Fruit fly (Drosophila melanogaster): ENCODE measurements around the gene crq.
A peak's percentile ranks its signal among the peaks of the same experiment; 100 is the strongest.

The crq gene

DNA sequence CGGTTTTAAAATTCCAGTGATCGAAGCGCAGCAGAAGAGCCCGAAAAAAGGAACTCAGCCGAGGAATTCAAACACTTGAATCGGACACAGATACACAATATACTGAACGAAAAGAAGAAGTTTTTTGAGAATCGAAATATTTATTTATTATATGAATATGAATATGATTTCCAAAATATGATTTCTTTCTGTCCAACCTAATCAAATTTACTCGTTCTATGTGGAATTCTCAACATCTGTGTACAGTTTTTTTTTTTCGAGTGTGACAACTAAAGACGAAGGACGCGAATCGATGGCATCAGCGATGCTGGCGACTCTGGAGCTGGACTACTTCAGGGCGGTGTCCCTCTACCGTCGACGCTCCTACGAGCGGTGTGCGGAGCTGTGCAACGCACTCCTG is 29.7 kb downstream of the crq start (continued):
- peak; percentile 36 for TF ChIP-seq CG16779 (tag; optimal IDR thresholded peaks at IDR 0.05)
- TF ChIP-seq fd59A (GFP tag; optimal IDR thresholded peaks at IDR 0.05), result peak; percentile 13
- TF ChIP-seq CG6163 (GFP tag; IDR thresholded peaks at IDR 0.05), result peak; percentile 66; the same call in 2 of the 3 replicates
- TF ChIP-seq eg (GFP tag; IDR thresholded peaks at IDR 0.05), result no peak
- no peak for TF ChIP-seq dsx (GFP tag; optimal IDR thresholded peaks at IDR 0.05; ENCODE audit: poor library complexity, severe bottlenecking)
- TF ChIP-seq Lpt (GFP tag; optimal IDR thresholded peaks at IDR 0.05), result peak; percentile 34
- TF ChIP-seq CG6808 (GFP tag; optimal IDR thresholded peaks at IDR 0.05), result peak; percentile 5
- peak; percentile 68 for TF ChIP-seq CG6792 (GFP tag; optimal IDR thresholded peaks at IDR 0.05)
- TF ChIP-seq CG11762 (GFP tag; optimal IDR thresholded peaks at IDR 0.05; ENCODE audit: insufficient read depth), result no peak
- TF ChIP-seq pdm3 (GFP tag; optimal IDR thresholded peaks at IDR 0.05), result peak; percentile 59
- TF ChIP-seq CG9139 (GFP tag; optimal IDR thresholded peaks at IDR 0.05), result no peak
- TF ChIP-seq Gug (GFP tag; IDR thresholded peaks at IDR 0.05), result no peak
- peak; percentile 24 for TF ChIP-seq CG3032 (tag; optimal IDR thresholded peaks at IDR 0.05)
- peak; percentile 75 for TF ChIP-seq Eip75B (GFP tag; optimal IDR thresholded peaks at IDR 0.05)
- no peak for TF ChIP-seq dac (GFP tag; optimal IDR thresholded peaks at IDR 0.05)
- peak; percentile 78 for TF ChIP-seq cyc (GFP tag; optimal IDR thresholded peaks at IDR 0.05)
- TF ChIP-seq CG15336 (GFP tag; IDR thresholded peaks at IDR 0.05), result peak; percentile 12; the same call in 1 of the 2 replicates
- peak; percentile 79 for TF ChIP-seq lz (GFP tag; optimal IDR thresholded peaks at IDR 0.05)
- peak; percentile 77 for TF ChIP-seq Hr39 (GFP tag; optimal IDR thresholded peaks at IDR 0.05)
- TF ChIP-seq CG3919 (GFP tag; optimal IDR thresholded peaks at IDR 0.05), result peak; percentile 74
- peak; percentile 28 for TF ChIP-seq Ets96B (tag; optimal IDR thresholded peaks at IDR 0.05)
- peak; percentile 42 for TF ChIP-seq Ets21C (GFP tag; optimal IDR thresholded peaks at IDR 0.05)
- TF ChIP-seq Smox (GFP tag; optimal IDR thresholded peaks at IDR 0.05), result peak; percentile 83
- peak; percentile 22 for TF ChIP-seq CG6854 (GFP tag; optimal IDR thresholded peaks at IDR 0.05)
- peak; percentile 44 for TF ChIP-seq net (GFP tag; optimal IDR thresholded peaks at IDR 0.05)
- peak; percentile 90 for TF ChIP-seq esn (GFP tag; optimal IDR thresholded peaks at IDR 0.05)
- TF ChIP-seq Sox14 (GFP tag; optimal IDR thresholded peaks at IDR 0.05), result peak; percentile 69
- peak; percentile 83 for TF ChIP-seq topi (GFP tag; optimal IDR thresholded peaks at IDR 0.05)
- TF ChIP-seq CG7368 (GFP tag; optimal IDR thresholded peaks at IDR 0.05), result no peak
- peak; percentile 45 for TF ChIP-seq acj6 (GFP tag; optimal IDR thresholded peaks at IDR 0.05)
- peak; percentile 25 for TF ChIP-seq CG32006 (GFP tag; optimal IDR thresholded peaks at IDR 0.05)
- peak in 1 of 2 experiments; percentile 11 for TF ChIP-seq ss (GFP tag; optimal IDR thresholded peaks at IDR 0.05)
- peak; percentile 86 for TF ChIP-seq Met (GFP tag; optimal IDR thresholded peaks at IDR 0.05)
- peak; percentile 5 for TF ChIP-seq CG1621 (tag; optimal IDR thresholded peaks at IDR 0.05)
- TF ChIP-seq CG11902 (GFP tag; optimal IDR thresholded peaks at IDR 0.05), result peak; percentile 13

DNA sequence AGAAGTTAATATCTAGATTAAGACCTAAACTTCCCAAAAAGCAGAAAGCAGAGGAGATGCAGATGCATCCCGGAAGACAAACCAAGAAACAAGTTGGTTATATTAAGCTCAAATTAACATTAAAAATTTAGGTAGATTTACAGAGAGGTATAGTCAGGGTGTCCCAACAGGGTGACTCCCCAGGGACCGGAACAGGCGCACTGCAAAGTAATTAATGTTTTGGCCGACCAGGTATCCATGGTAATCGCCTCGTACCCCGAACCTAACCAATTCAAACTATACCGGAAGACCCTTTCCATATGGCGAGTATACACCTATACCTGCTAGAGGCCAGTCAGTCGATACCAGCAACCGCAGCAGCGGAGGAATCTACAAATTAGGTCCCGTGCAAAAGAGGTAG is 30.3 kb downstream of the crq start, which contains the start of gene BBS8:
Gene BBS8, plus strand, starts transcription at position 301 of the 400 bp plus-strand sequence.
- TF ChIP-seq CG1621 (tag; optimal IDR thresholded peaks at IDR 0.05) (no peak), cyc (GFP tag; optimal IDR thresholded peaks at IDR 0.05) (no peak), Sox15 (GFP tag; optimal IDR thresholded peaks at IDR 0.05) (no peak), pdm3 (GFP tag; optimal IDR thresholded peaks at IDR 0.05) (no peak), CG6792 (GFP tag; optimal IDR thresholded peaks at IDR 0.05) (no peak), CG4318 (GFP tag; optimal IDR thresholded peaks at IDR 0.05) (no peak), Gug (GFP tag; IDR thresholded peaks at IDR 0.05) (no peak), CG34406 (GFP tag; optimal IDR thresholded peaks at IDR 0.05) (no peak), Sox14 (GFP tag; optimal IDR thresholded peaks at IDR 0.05) (no peak)

All from whole organism, prepupa.